Worm (Caenorhabditis elegans) whole organism, midembryonic: Measurements from ENCODE around the gene sax-1.

Source experiments
- cog-1 ChIP-seq: sonication (generic microtip); optimal IDR thresholded peaks from 2 replicates; lab custom pipeline; 2016; ENCODE audit warnings: missing genetic modification characterization, missing compliant biosample characterization
- flt-1 ChIP-seq: fragments of 200-800 bp; sonication (Bioruptor generic); IDR thresholded peaks from 2 replicates; pipeline ENCODE4 v1.3.6; 2022; ENCODE audit warnings: missing genetic modification characterization, missing compliant biosample characterization
- ref-1 ChIP-seq: fragments of 200-800 bp; sonication (Bioruptor generic); conservative IDR thresholded peaks from 2 replicates; pipeline ENCODE4 v1.3.6; 2022; ENCODE audit warnings: missing genetic modification reagents, missing genetic modification characterization, missing compliant biosample characterization
- tab-1 ChIP-seq: fragments of 200-800 bp; sonication (Bioruptor generic); IDR thresholded peaks from 2 replicates; pipeline ENCODE4 v1.3.6; 2022; ENCODE audit warnings: missing genetic modification characterization, missing compliant biosample characterization

ce11 chrX:3659192-3659591 lies 9.2 kb upstream of the sax-1 start, which contains the start of gene R11G1.1:
- TF ChIP-seq tab-1 (no peak), cog-1 (no peak), flt-1 (GFP tag; lab: Robert Waterston, UW) (no peak), ref-1 (GFP tag; lab: Robert Waterston, UW) (no peak)
